Fruit fly (Drosophila melanogaster): ENCODE results near the gene tgo.

Gene tgo

DNA sequence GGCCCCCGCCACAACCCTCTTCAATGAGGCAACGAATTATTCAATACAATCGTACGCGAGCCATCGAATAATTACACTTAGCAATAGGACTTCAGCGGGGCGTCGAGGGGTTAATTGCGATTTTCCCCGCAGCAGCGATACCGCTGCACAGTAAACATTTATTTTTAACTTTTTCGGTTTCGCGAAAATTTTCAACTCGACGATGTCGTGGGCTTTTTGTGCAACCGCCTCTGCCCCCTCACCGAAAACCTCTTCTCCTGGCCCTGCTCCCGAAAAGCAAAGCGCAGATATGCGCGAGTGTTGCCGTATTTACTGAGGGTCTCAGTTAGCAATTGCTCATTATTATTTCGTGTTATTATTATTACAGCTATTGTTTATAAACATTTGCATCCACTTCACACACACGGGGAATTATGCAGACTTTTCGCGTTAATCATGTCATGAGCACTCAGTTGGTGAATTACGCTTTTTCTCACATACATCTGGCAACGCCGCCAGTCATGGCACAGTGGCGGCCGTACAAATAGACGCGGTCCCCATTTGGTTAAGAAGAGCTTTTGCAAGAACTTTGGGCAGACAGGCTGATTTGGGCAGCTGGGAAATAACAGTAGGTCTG is 5.9 kb downstream of the tgo start (continued):
- TF ChIP-seq PHDP (tag; optimal IDR thresholded peaks at IDR 0.05) (peak; percentile 8), CHES-1-like (GFP tag; optimal IDR thresholded peaks at IDR 0.05) (peak; percentile 8), tna (GFP tag; IDR thresholded peaks at IDR 0.05; ENCODE audit: partially characterized antibody) (no peak), Lhr (GFP tag; optimal IDR thresholded peaks at IDR 0.05) (no peak), CG12219 (GFP tag; optimal IDR thresholded peaks at IDR 0.05) (no peak), CG13775 (GFP tag; optimal IDR thresholded peaks at IDR 0.05) (peak; percentile 39), disco-r (GFP tag; optimal IDR thresholded peaks at IDR 0.05) (peak; percentile 45), rib (GFP tag; IDR thresholded peaks at IDR 0.05) (peak; percentile 65; the same call in 1 of the 2 replicates), Atf6 (GFP tag; IDR thresholded peaks at IDR 0.05) (peak; percentile 39; the same call in 1 of the 2 replicates), CG17361 (GFP tag; IDR thresholded peaks at IDR 0.05) (peak; percentile 26; the same call in 1 of the 3 replicates), NC2β (GFP tag; optimal IDR thresholded peaks at IDR 0.05) (peak; percentile 27), vfl (GFP tag; optimal IDR thresholded peaks at IDR 0.05) (peak; percentile 36), aop (GFP tag; IDR thresholded peaks at IDR 0.05) (no peak), Hr51 (GFP tag; optimal IDR thresholded peaks at IDR 0.05) (no peak), CG18011 (GFP tag; optimal IDR thresholded peaks at IDR 0.05) (peak; percentile 21), CG1603 (tag; optimal IDR thresholded peaks at IDR 0.05) (peak; percentile 70), onecut (GFP tag; IDR thresholded peaks at IDR 0.05) (peak; percentile 39; the same call in 1 of the 2 replicates), CG9932 (GFP tag; IDR thresholded peaks at IDR 0.05) (peak; percentile 58), CG10543 (GFP tag; optimal IDR thresholded peaks at IDR 0.05) (peak; percentile 78), bbx (GFP tag; IDR thresholded peaks at IDR 0.05; ENCODE audit: partially characterized antibody) (no peak), CG7963 (GFP tag; IDR thresholded peaks at IDR 0.05; ENCODE audit: partially characterized antibody) (no peak), CG2678 (tag; optimal IDR thresholded peaks at IDR 0.05) (no peak), Fer2 (tag; optimal IDR thresholded peaks at IDR 0.05) (no peak), Atf-2 (GFP tag; optimal IDR thresholded peaks at IDR 0.05) (peak; percentile 22), CG6272 (GFP tag; IDR thresholded peaks at IDR 0.05) (no peak), Optix (GFP tag; IDR thresholded peaks at IDR 0.05) (no peak), CG12942 (GFP tag; optimal IDR thresholded peaks at IDR 0.05) (peak; percentile 40), br (optimal IDR thresholded peaks at IDR 0.05) (no peak), Adf1 (GFP tag; IDR thresholded peaks at IDR 0.05) (peak; percentile 42; the same call in 1 of the 2 replicates), scrt (GFP tag; optimal IDR thresholded peaks at IDR 0.05) (no peak), Scr (GFP tag; IDR thresholded peaks at IDR 0.05; ENCODE audit: partially characterized antibody) (peak; percentile 46; the same call in 1 of the 2 replicates), maf-S (GFP tag; optimal IDR thresholded peaks at IDR 0.05) (peak; percentile 65), ase (GFP tag; IDR thresholded peaks at IDR 0.05) (no peak), MBD-R2 (GFP tag; IDR thresholded peaks at IDR 0.05) (peak; percentile 57), dimm (GFP tag; IDR thresholded peaks at IDR 0.05) (no peak), pho (GFP tag; optimal IDR thresholded peaks at IDR 0.05) (peak; percentile 63), CG2129 (GFP tag; IDR thresholded peaks at IDR 0.05; ENCODE audit: partially characterized antibody) (no peak), ac (GFP tag; optimal IDR thresholded peaks at IDR 0.05) (no peak), Ptx1 (GFP tag; IDR thresholded peaks at IDR 0.05) (peak; percentile 30; the same call in 1 of the 2 replicates), grau (tag; optimal IDR thresholded peaks at IDR 0.05) (peak; percentile 54), Ravus (GFP tag; IDR thresholded peaks at IDR 0.05) (no peak), ap (GFP tag; IDR thresholded peaks at IDR 0.05) (no peak), otp (GFP tag; IDR thresholded peaks at IDR 0.05) (no peak), trh (GFP tag; optimal IDR thresholded peaks at IDR 0.05) (no peak), CG3281 (GFP tag; optimal IDR thresholded peaks at IDR 0.05) (peak; percentile 57), CG10267 (tag; optimal IDR thresholded peaks at IDR 0.05) (peak; percentile 17), gsb-n (tag; optimal IDR thresholded peaks at IDR 0.05) (no peak), inv (GFP tag; IDR thresholded peaks at IDR 0.05; ENCODE audit: partially characterized antibody) (no peak), CG4282 (GFP tag; optimal IDR thresholded peaks at IDR 0.05) (no peak), CG33213 (GFP tag; optimal IDR thresholded peaks at IDR 0.05) (peak; percentile 22)

All from whole organism, embryonic.